Worm (Caenorhabditis elegans): Measurements from ENCODE around the gene ZK822.10.

ZK822.10 gene

ce11 chrIV:11871083-11871482, 45.9 kb upstream of the ZK822.10 start (continued):
- TF ChIP-seq ztf-4 (tag; optimal IDR thresholded peaks at IDR 0.05) = no peak
- TF ChIP-seq egl-27 (tag; optimal IDR thresholded peaks at IDR 0.05) = no peak

- TF ChIP-seq C34F6.9 (tag; optimal IDR thresholded peaks at IDR 0.05) = no peak
- no peak for TF ChIP-seq ztf-4 (tag; optimal IDR thresholded peaks at IDR 0.05)
- TF ChIP-seq ztf-11 (tag; optimal IDR thresholded peaks at IDR 0.05) = no peak
- TF ChIP-seq blmp-1 (tag; optimal IDR thresholded peaks at IDR 0.05; ENCODE audit: insufficient read depth) = no peak
- no peak for TF ChIP-seq ZK546.5 (tag; optimal IDR thresholded peaks at IDR 0.05)
- TF ChIP-seq egl-27 (tag; optimal IDR thresholded peaks at IDR 0.05) = no peak
- TF ChIP-seq elt-1 (tag; optimal IDR thresholded peaks at IDR 0.05) = no peak
- no peak for TF ChIP-seq Y55F3AM.14 (GFP tag; optimal IDR thresholded peaks at IDR 0.05)
- TF ChIP-seq ceh-82 (tag; optimal IDR thresholded peaks at IDR 0.05) = no peak
- no peak for TF ChIP-seq snpc-4 (tag; optimal IDR thresholded peaks at IDR 0.05)
- TF ChIP-seq skn-1 (tag; optimal IDR thresholded peaks at IDR 0.05) = no peak
- TF ChIP-seq crh-2 (tag; optimal IDR thresholded peaks at IDR 0.05) = no peak
- no peak for TF ChIP-seq dmd-4 (tag; optimal IDR thresholded peaks at IDR 0.05)
- no peak for TF ChIP-seq nhr-25 (tag; optimal IDR thresholded peaks at IDR 0.05)
- no peak for TF ChIP-seq elt-3 (tag; optimal IDR thresholded peaks at IDR 0.05)
- no peak for TF ChIP-seq nhr-12 (tag; optimal IDR thresholded peaks at IDR 0.05)
- no peak for TF ChIP-seq R02D3.7 (tag; optimal IDR thresholded peaks at IDR 0.05)
- no peak for TF ChIP-seq peb-1 (tag; optimal IDR thresholded peaks at IDR 0.05)
- no peak for TF ChIP-seq sma-3 (GFP tag; optimal IDR thresholded peaks at IDR 0.05)
These were observed 45.0 kb upstream of the ZK822.10 start for ce11 chrIV:11871898-11872297.

DNA sequence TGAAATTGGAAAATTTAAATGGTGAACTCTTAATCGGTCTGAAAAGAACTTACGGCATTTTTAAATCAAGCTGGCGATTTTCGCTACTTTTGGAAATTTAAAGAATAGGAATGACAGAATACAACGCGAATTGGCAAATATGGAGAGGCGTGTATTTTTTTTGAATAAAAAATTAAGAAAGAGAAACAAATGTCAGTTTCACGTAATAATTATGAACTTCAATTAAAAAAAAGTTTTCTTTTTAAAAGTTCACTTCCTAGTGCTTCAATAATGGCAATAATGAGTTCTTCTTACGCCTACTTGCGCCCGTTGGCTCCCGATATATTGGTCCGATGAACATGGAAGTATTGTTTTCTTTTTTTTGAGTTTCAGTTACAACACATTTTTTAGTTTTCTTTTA, 39.3 kb upstream of the ZK822.10 start, which contains the start of gene pph-2:
pph-2 (minus strand) TSS at position 101 of the 400 bp plus-strand sequence.
- TF ChIP-seq ztf-4 (tag; optimal IDR thresholded peaks at IDR 0.05) (no peak), blmp-1 (tag; optimal IDR thresholded peaks at IDR 0.05; ENCODE audit: insufficient read depth) (no peak), elt-1 (tag; optimal IDR thresholded peaks at IDR 0.05) (no peak), nhr-25 (tag; optimal IDR thresholded peaks at IDR 0.05) (no peak), dmd-4 (tag; optimal IDR thresholded peaks at IDR 0.05) (no peak), ZK546.5 (tag; optimal IDR thresholded peaks at IDR 0.05) (no peak), ztf-11 (tag; optimal IDR thresholded peaks at IDR 0.05) (no peak), nhr-12 (tag; optimal IDR thresholded peaks at IDR 0.05) (no peak), F13H6.1 (tag; optimal IDR thresholded peaks at IDR 0.05) (no peak), ceh-16 (tag; optimal IDR thresholded peaks at IDR 0.05) (no peak), mbf-1 (tag; optimal IDR thresholded peaks at IDR 0.05) (no peak), mdl-1 (tag; optimal IDR thresholded peaks at IDR 0.05) (no peak), nhr-237 (tag; optimal IDR thresholded peaks at IDR 0.05) (no peak), nhr-21 (tag; optimal IDR thresholded peaks at IDR 0.05) (no peak), snpc-4 (tag; optimal IDR thresholded peaks at IDR 0.05) (no peak), nhr-6 (tag; optimal IDR thresholded peaks at IDR 0.05) (no peak), sem-4 (tag; optimal IDR thresholded peaks at IDR 0.05) (no peak), peb-1 (tag; optimal IDR thresholded peaks at IDR 0.05) (no peak)

ce11 chrIV:11878249-11878648, 38.7 kb upstream of the ZK822.10 start, which contains the start of gene cutl-27:
Gene cutl-27 (plus strand): TSS chrIV:11878549.
- TF ChIP-seq blmp-1 (tag; optimal IDR thresholded peaks at IDR 0.05; ENCODE audit: insufficient read depth) = no peak
- no peak for TF ChIP-seq snpc-4 (tag; optimal IDR thresholded peaks at IDR 0.05)
- no peak for TF ChIP-seq ztf-1 (GFP tag; conservative IDR thresholded peaks at IDR 0.05)
- no peak for TF ChIP-seq aly-2 (tag; optimal IDR thresholded peaks at IDR 0.05)
- TF ChIP-seq skn-1 (tag; optimal IDR thresholded peaks at IDR 0.05) = no peak
- no peak for TF ChIP-seq nhr-11 (tag; optimal IDR thresholded peaks at IDR 0.05)

- TF ChIP-seq ama-1 (optimal IDR thresholded peaks at IDR 0.05) = no peak
- TF ChIP-seq R02D3.7 (tag; optimal IDR thresholded peaks at IDR 0.05) = no peak
- no peak for TF ChIP-seq nhr-11 (tag; optimal IDR thresholded peaks at IDR 0.05)
- TF ChIP-seq elt-1 (tag; optimal IDR thresholded peaks at IDR 0.05) = peak; percentile 67
- TF ChIP-seq ztf-1 (GFP tag; conservative IDR thresholded peaks at IDR 0.05) = no peak
- TF ChIP-seq nhr-10 (tag; optimal IDR thresholded peaks at IDR 0.05) = no peak
- peak; percentile 73 for TF ChIP-seq ceh-16 (tag; optimal IDR thresholded peaks at IDR 0.05)
- peak; percentile 58 for TF ChIP-seq sma-9 (GFP tag; optimal IDR thresholded peaks at IDR 0.05)
- TF ChIP-seq sma-9 (tag; optimal IDR thresholded peaks at IDR 0.05) = no peak
- no peak for TF ChIP-seq lin-11 (tag; optimal IDR thresholded peaks at IDR 0.05)
These were observed 34.4 kb upstream of the ZK822.10 start for ce11 chrIV:11882534-11882933.
